Worm (Caenorhabditis elegans): ENCODE data around the gene Y17G7B.21.

Y17G7B.21 gene

ce11 chrII:11977363-11977762, at the start of gene Y17G7B.21:
Gene Y17G7B.21 (minus strand): TSS chrII:11977661.
- TF ChIP-seq unc-62 (GFP tag; optimal IDR thresholded peaks at IDR 0.05): no peak
- peak; percentile 43; the same call in 1 of the 2 replicates for TF ChIP-seq egrh-3 (GFP tag; IDR thresholded peaks at IDR 0.05)
- peak; percentile 15; the same call in 1 of the 2 replicates for TF ChIP-seq hmg-1.2 (GFP tag; IDR thresholded peaks at IDR 0.05)
- peak; percentile 43; the same call in 1 of the 2 replicates for TF ChIP-seq hsf-1 (GFP tag; IDR thresholded peaks at IDR 0.05)
- TF ChIP-seq F57C9.4 (tag; optimal IDR thresholded peaks at IDR 0.05): peak; percentile 51
- TF ChIP-seq him-1 (tag; optimal IDR thresholded peaks at IDR 0.05): no peak
- no peak for TF ChIP-seq nhr-80 (tag; optimal IDR thresholded peaks at IDR 0.05)
- no peak for TF ChIP-seq Y79H2A.3 (GFP tag; conservative IDR thresholded peaks at IDR 0.05)
- TF ChIP-seq dpff-1 (tag; optimal IDR thresholded peaks at IDR 0.05): no peak
- TF ChIP-seq chd-7 (tag; optimal IDR thresholded peaks at IDR 0.05): peak; percentile 67
- no peak for TF ChIP-seq aptf-3 (GFP tag; IDR thresholded peaks at IDR 0.05)
- TF ChIP-seq hrde-1 (tag; optimal IDR thresholded peaks at IDR 0.05; ENCODE audit: borderline replicate concordance): peak; percentile 89
- no peak for TF ChIP-seq ZK185.1 (tag; optimal IDR thresholded peaks at IDR 0.05; ENCODE audit: poor library complexity, severe bottlenecking)
- 0 out of 2 replicates have a peak, but pooled peaks have one; percentile 68 for TF ChIP-seq madf-3 (GFP tag; IDR thresholded peaks at IDR 0.05)
- peak; percentile 43 for TF ChIP-seq madf-6 (GFP tag; IDR thresholded peaks at IDR 0.05)
- TF ChIP-seq madf-10 (tag; optimal IDR thresholded peaks at IDR 0.05): no peak
- TF ChIP-seq zfh-2 (GFP tag; conservative IDR thresholded peaks at IDR 0.05): peak; percentile 80
- no peak for TF ChIP-seq bed-1 (GFP tag; IDR thresholded peaks at IDR 0.05)
- no peak for TF ChIP-seq dox-1 (GFP tag; IDR thresholded peaks at IDR 0.05)
- no peak for TF ChIP-seq lir-1 (GFP tag; conservative IDR thresholded peaks at IDR 0.05)
- TF ChIP-seq attf-6 (GFP tag; IDR thresholded peaks at IDR 0.05): peak; percentile 38; the same call in 1 of the 2 replicates
- TF ChIP-seq ceh-100 (GFP tag; IDR thresholded peaks at IDR 0.05): peak; percentile 46; the same call in 1 of the 2 replicates
- TF ChIP-seq mcd-1 (GFP tag; IDR thresholded peaks at IDR 0.05): peak; percentile 41; the same call in 1 of the 2 replicates
- TF ChIP-seq madf-8 (GFP tag; conservative IDR thresholded peaks at IDR 0.05): no peak
- no peak for TF ChIP-seq mxl-1 (tag; optimal IDR thresholded peaks at IDR 0.05)
- TF ChIP-seq Y56A3A.18 (GFP tag; IDR thresholded peaks at IDR 0.05): peak; percentile 25; the same call in 1 of the 2 replicates
- TF ChIP-seq Y53G8AR.9 (GFP tag; conservative IDR thresholded peaks at IDR 0.05): peak; percentile 66; the same call in 1 of the 2 replicates
- peak; percentile 63 for TF ChIP-seq F52B5.7 (tag; optimal IDR thresholded peaks at IDR 0.05)
- 0 out of 2 replicates have a peak, but pooled peaks have one; percentile 83 for TF ChIP-seq ceh-58 (GFP tag; IDR thresholded peaks at IDR 0.05)
- no peak for TF ChIP-seq ama-1 (optimal IDR thresholded peaks at IDR 0.05)
- no peak for TF ChIP-seq ama-1 (GFP tag; optimal IDR thresholded peaks at IDR 0.05)
- TF ChIP-seq nhr-27 (tag; optimal IDR thresholded peaks at IDR 0.05): no peak
- TF ChIP-seq F33H1.4 (GFP tag; IDR thresholded peaks at IDR 0.05): no peak
- TF ChIP-seq rec-8 (tag; optimal IDR thresholded peaks at IDR 0.05): no peak
- TF ChIP-seq F10E7.11 (tag; optimal IDR thresholded peaks at IDR 0.05): no peak
- TF ChIP-seq attf-5 (GFP tag; optimal IDR thresholded peaks at IDR 0.05): no peak
- TF ChIP-seq lin-26 (GFP tag; IDR thresholded peaks at IDR 0.05): 0 out of 2 replicates have a peak, but pooled peaks have one; percentile 11
- TF ChIP-seq B0336.3 (GFP tag; IDR thresholded peaks at IDR 0.05): peak; percentile 58; the same call in 1 of the 2 replicates
- 0 out of 2 replicates have a peak, but pooled peaks have one; percentile 81 for TF ChIP-seq nhr-120 (GFP tag; IDR thresholded peaks at IDR 0.05)
- no peak for TF ChIP-seq nhr-179 (tag; optimal IDR thresholded peaks at IDR 0.05)
- peak; percentile 35 for TF ChIP-seq unc-130 (GFP tag; optimal IDR thresholded peaks at IDR 0.05)
- TF ChIP-seq ztf-25 (GFP tag; IDR thresholded peaks at IDR 0.05): no peak
- TF ChIP-seq ceh-79 (tag; optimal IDR thresholded peaks at IDR 0.05): no peak
- TF ChIP-seq xnd-1 (tag; optimal IDR thresholded peaks at IDR 0.05): peak; percentile 27
- TF ChIP-seq lin-35 (GFP tag; optimal IDR thresholded peaks at IDR 0.05): no peak
- no peak for TF ChIP-seq bed-2 (GFP tag; IDR thresholded peaks at IDR 0.05)

All from whole organism, young adult.